Fruit fly (Drosophila melanogaster) whole organism, embryonic: Measurements from ENCODE around the gene CG42759.
A peak's percentile ranks its signal among the peaks of the same experiment; 100 is the strongest.

Experiments
- B-H1 ChIP-seq: fragments of 200-800 bp; sonication (Bioruptor generic); IDR thresholded peaks from 3 replicates; pipeline ENCODE4 v1.3.6; 2022; ENCODE audit warnings: missing biosample characterization, missing genetic modification characterization
- BEAF-32 ChIP-seq: fragments of 200-800 bp; sonication (Bioruptor generic); optimal IDR thresholded peaks from 3 replicates; lab custom pipeline; 2017; ENCODE audit warnings: missing biosample characterization, missing genetic modification characterization, mild to moderate bottlenecking, moderate library complexity, missing genetic modification reagents
- Bgb ChIP-seq: fragments of 200-800 bp; sonication (Bioruptor generic); IDR thresholded peaks from 2 replicates; pipeline ENCODE4 v1.3.6; 2022; ENCODE audit warnings: missing biosample characterization, missing genetic modification characterization; ENCODE audit not compliant: partially characterized antibody
- CG10565 ChIP-seq: fragments of 200-800 bp; sonication (Bioruptor generic); optimal IDR thresholded peaks from 3 replicates; lab custom pipeline; 2016; ENCODE audit warnings: missing biosample characterization, mild to moderate bottlenecking, missing genetic modification characterization
- CG11695 ChIP-seq: fragments of 200-800 bp; sonication (Bioruptor generic); IDR thresholded peaks from 3 replicates; pipeline ENCODE4 v1.3.6; 2022; ENCODE audit warnings: missing biosample characterization, missing genetic modification characterization
- CG13894 ChIP-seq: fragments of 200-800 bp; sonication (Bioruptor generic); optimal IDR thresholded peaks from 3 replicates; lab custom pipeline; 2018; ENCODE audit warnings: missing biosample characterization, mild to moderate bottlenecking, missing genetic modification characterization, moderate library complexity
- CG1647 ChIP-seq: fragments of 200-800 bp; sonication (Bioruptor generic); optimal IDR thresholded peaks from 3 replicates; lab custom pipeline; 2016; ENCODE audit warnings: missing biosample characterization, missing genetic modification characterization
- CG17361 ChIP-seq: fragments of 200-800 bp; sonication (Bioruptor generic); IDR thresholded peaks from 3 replicates; pipeline ENCODE4 v1.3.6; 2022; ENCODE audit warnings: missing biosample characterization, missing genetic modification characterization
- CG17612 ChIP-seq: fragments of 200-800 bp; sonication (Bioruptor generic); IDR thresholded peaks from 2 replicates; pipeline ENCODE4 v1.3.6; 2022; ENCODE audit warnings: missing biosample characterization, missing genetic modification characterization
- CG2116 ChIP-seq: fragments of 200-800 bp; sonication (Bioruptor generic); optimal IDR thresholded peaks from 3 replicates; lab custom pipeline; 2018; ENCODE audit warnings: missing biosample characterization, mild to moderate bottlenecking, missing genetic modification characterization
- CG2120 ChIP-seq: fragments of 200-800 bp; sonication (Bioruptor generic); optimal IDR thresholded peaks from 3 replicates; lab custom pipeline; 2016; ENCODE audit warnings: missing biosample characterization, missing genetic modification characterization
- CG30431 ChIP-seq: fragments of 200-800 bp; sonication (Bioruptor generic); optimal IDR thresholded peaks from 2 replicates; lab custom pipeline; 2017; ENCODE audit warnings: missing biosample characterization, missing genetic modification characterization
- CG3163 ChIP-seq: fragments of 200-800 bp; sonication (Bioruptor generic); optimal IDR thresholded peaks from 3 replicates; lab custom pipeline; 2016; ENCODE audit warnings: missing biosample characterization, missing genetic modification characterization
- CG3838 ChIP-seq: fragments of 200-800 bp; sonication (Bioruptor generic); optimal IDR thresholded peaks from 3 replicates; lab custom pipeline; 2016; ENCODE audit warnings: missing biosample characterization, missing genetic modification characterization
- CG4360 ChIP-seq: fragments of 200-800 bp; sonication (Bioruptor generic); IDR thresholded peaks from 2 replicates; pipeline ENCODE4 v1.3.6; 2022; ENCODE audit warnings: missing biosample characterization, missing genetic modification characterization
- CG4820 ChIP-seq: fragments of 200-800 bp; sonication (Bioruptor generic); optimal IDR thresholded peaks from 3 replicates; lab custom pipeline; 2016; ENCODE audit warnings: missing biosample characterization, missing genetic modification characterization
- CG6791 ChIP-seq: fragments of 200-800 bp; sonication (Bioruptor generic); IDR thresholded peaks from 3 replicates; pipeline ENCODE4 v1.3.6; 2022; ENCODE audit warnings: missing biosample characterization, missing genetic modification characterization; ENCODE audit not compliant: partially characterized antibody
- CG7556 ChIP-seq: fragments of 200-800 bp; sonication (Bioruptor generic); optimal IDR thresholded peaks from 2 replicates; lab custom pipeline; 2017; ENCODE audit warnings: missing biosample characterization, mild to moderate bottlenecking, missing genetic modification characterization
- CG7839 ChIP-seq: fragments of 200-800 bp; sonication (Bioruptor generic); optimal IDR thresholded peaks from 3 replicates; lab custom pipeline; 2018; ENCODE audit warnings: missing biosample characterization, mild to moderate bottlenecking, missing genetic modification characterization, moderate library complexity
- CG7987 ChIP-seq: fragments of 200-800 bp; sonication (Bioruptor generic); optimal IDR thresholded peaks from 2 replicates; lab custom pipeline; 2018; ENCODE audit warnings: missing biosample characterization, mild to moderate bottlenecking, missing genetic modification characterization, moderate library complexity
- CG8765 ChIP-seq: fragments of 200-800 bp; sonication (Bioruptor generic); IDR thresholded peaks from 2 replicates; pipeline ENCODE4 v1.3.6; 2022; ENCODE audit warnings: missing biosample characterization, missing genetic modification characterization
- CG8924 ChIP-seq: fragments of 200-800 bp; optimal IDR thresholded peaks from 3 replicates; lab custom pipeline; 2019; ENCODE audit warnings: missing biosample characterization, mild to moderate bottlenecking, missing genetic modification characterization, moderate library complexity
- CG9797 ChIP-seq: fragments of 200-800 bp; sonication (Bioruptor generic); optimal IDR thresholded peaks from 3 replicates; lab custom pipeline; 2018; ENCODE audit warnings: missing biosample characterization, mild to moderate bottlenecking, missing genetic modification characterization
- CG9932 ChIP-seq: fragments of 200-800 bp; sonication (Bioruptor generic); IDR thresholded peaks from 2 replicates; pipeline ENCODE4 v1.3.6; 2022; ENCODE audit warnings: missing biosample characterization, missing genetic modification characterization
- Dad ChIP-seq: fragments of 200-800 bp; sonication (Bioruptor generic); optimal IDR thresholded peaks from 3 replicates; lab custom pipeline; 2016; ENCODE audit warnings: missing biosample characterization, missing genetic modification characterization
- Dp ChIP-seq: fragments of 200-800 bp; sonication (Bioruptor generic); optimal IDR thresholded peaks from 2 replicates; lab custom pipeline; 2018; ENCODE audit warnings: missing biosample characterization, mild to moderate bottlenecking, missing genetic modification characterization, moderate library complexity
- HLH3B ChIP-seq: fragments of 200-800 bp; sonication (Bioruptor generic); IDR thresholded peaks from 2 replicates; pipeline ENCODE4 v1.3.6; 2022; ENCODE audit warnings: missing biosample characterization, missing genetic modification characterization
- HLH4C ChIP-seq: fragments of 200-800 bp; sonication (Bioruptor generic); IDR thresholded peaks from 3 replicates; pipeline ENCODE4 v1.3.6; 2022; ENCODE audit warnings: missing biosample characterization, missing genetic modification characterization; ENCODE audit not compliant: partially characterized antibody
- HLH54F ChIP-seq: fragments of 200-800 bp; sonication (Bioruptor generic); optimal IDR thresholded peaks from 3 replicates; lab custom pipeline; 2016; ENCODE audit warnings: missing biosample characterization, missing genetic modification characterization
- Hr39 ChIP-seq: fragments of >200 bp; optimal IDR thresholded peaks from 2 replicates; lab custom pipeline; 2017
- Kr ChIP-seq: fragments of 200-800 bp; sonication (Bioruptor generic); optimal IDR thresholded peaks from 2 replicates; lab custom pipeline; 2017; ENCODE audit warnings: missing biosample characterization, mild to moderate bottlenecking, missing genetic modification characterization
- Myb ChIP-seq: fragments of 200-800 bp; sonication (Bioruptor generic); optimal IDR thresholded peaks from 2 replicates; lab custom pipeline; 2016; ENCODE audit warnings: missing biosample characterization, missing genetic modification characterization
- Poxn ChIP-seq: fragments of 200-800 bp; sonication (Bioruptor generic); IDR thresholded peaks from 2 replicates; pipeline ENCODE4 v1.3.6; 2022; ENCODE audit warnings: missing biosample characterization, missing genetic modification characterization
- Ravus ChIP-seq: fragments of 200-800 bp; sonication (Bioruptor generic); IDR thresholded peaks from 2 replicates; pipeline ENCODE4 v1.3.6; 2022; ENCODE audit warnings: missing biosample characterization, missing genetic modification characterization
- YL-1 ChIP-seq: fragments of 200-800 bp; sonication (Bioruptor generic); optimal IDR thresholded peaks from 3 replicates; lab custom pipeline; 2017; ENCODE audit warnings: missing biosample characterization, mild to moderate bottlenecking, missing genetic modification characterization
- ac ChIP-seq: fragments of 200-800 bp; sonication (Bioruptor generic); optimal IDR thresholded peaks from 3 replicates; lab custom pipeline; 2017; ENCODE audit warnings: missing biosample characterization, mild to moderate bottlenecking, missing genetic modification characterization
- crp ChIP-seq, 2 experiments: fragments of 200-800 bp; sonication (Bioruptor generic); optimal IDR thresholded peaks; 2 replicates in 1 of 2; 3 replicates in 1 of 2; lab custom pipeline; 2017; ENCODE audit warnings: missing biosample characterization in 2 of 2, missing genetic modification characterization in 2 of 2, mild to moderate bottlenecking in 1 of 2, moderate library complexity in 1 of 2
- fd96Cb ChIP-seq: fragments of 200-800 bp; sonication (Bioruptor generic); optimal IDR thresholded peaks from 2 replicates; lab custom pipeline; 2018; ENCODE audit warnings: missing biosample characterization, mild to moderate bottlenecking, missing genetic modification characterization, moderate library complexity
- hbn ChIP-seq: fragments of 200-800 bp; sonication (Bioruptor generic); IDR thresholded peaks from 2 replicates; pipeline ENCODE4 v1.3.6; 2022; ENCODE audit warnings: missing biosample characterization, missing genetic modification characterization; ENCODE audit not compliant: partially characterized antibody
- inv ChIP-seq: fragments of 200-800 bp; sonication (Bioruptor generic); IDR thresholded peaks from 2 replicates; pipeline ENCODE4 v1.3.6; 2022; ENCODE audit warnings: missing biosample characterization, missing genetic modification characterization; ENCODE audit not compliant: partially characterized antibody
- mld ChIP-seq: fragments of 200-800 bp; sonication (Bioruptor generic); IDR thresholded peaks from 3 replicates; pipeline ENCODE4 v1.3.6; 2022; ENCODE audit warnings: missing biosample characterization, missing genetic modification characterization; ENCODE audit not compliant: partially characterized antibody
- nmo ChIP-seq: fragments of 200-800 bp; sonication (Bioruptor generic); optimal IDR thresholded peaks from 2 replicates; lab custom pipeline; 2018; ENCODE audit warnings: missing biosample characterization, mild to moderate bottlenecking, missing genetic modification characterization, moderate library complexity
- onecut ChIP-seq: fragments of 200-800 bp; sonication (Bioruptor generic); IDR thresholded peaks from 2 replicates; pipeline ENCODE4 v1.3.6; 2022; ENCODE audit warnings: missing biosample characterization, missing genetic modification characterization
- pan ChIP-seq, 4 experiments: fragments of >200 bp in 3 of 4; fragments of 200-800 bp in 1 of 4; sonication (Bioruptor generic) in 1 of 4; optimal IDR thresholded peaks in 3 of 4; IDR thresholded peaks in 1 of 4; 2 replicates each; pipeline versions ENCODE4 v1.3.6 to Lab custom; 2017 to 2022; ENCODE audit warnings: missing biosample characterization in 2 of 4, missing genetic modification characterization in 2 of 4, mixed read lengths in 1 of 4
- pfk ChIP-seq: fragments of 200-800 bp; sonication (Bioruptor generic); optimal IDR thresholded peaks from 2 replicates; lab custom pipeline; 2018; ENCODE audit warnings: missing biosample characterization, mild to moderate bottlenecking, missing genetic modification characterization, moderate library complexity
- ranshi ChIP-seq: fragments of 200-800 bp; sonication (Bioruptor generic); IDR thresholded peaks from 2 replicates; pipeline ENCODE4 v1.3.6; 2022; ENCODE audit warnings: missing biosample characterization, missing genetic modification characterization
- ro ChIP-seq: fragments of 200-800 bp; sonication (Bioruptor generic); IDR thresholded peaks from 2 replicates; pipeline ENCODE4 v1.3.6; 2022; ENCODE audit warnings: missing biosample characterization, missing genetic modification characterization
- so ChIP-seq: fragments of 200-800 bp; sonication (Bioruptor generic); IDR thresholded peaks from 3 replicates; pipeline ENCODE4 v1.3.6; 2022; ENCODE audit warnings: missing biosample characterization, missing genetic modification characterization
- stwl ChIP-seq: fragments of 200-800 bp; sonication (Bioruptor generic); optimal IDR thresholded peaks from 3 replicates; lab custom pipeline; 2018; ENCODE audit warnings: missing biosample characterization, mild to moderate bottlenecking, missing genetic modification characterization, moderate library complexity
- toy ChIP-seq: fragments of 200-800 bp; sonication (Bioruptor generic); IDR thresholded peaks from 2 replicates; pipeline ENCODE4 v1.3.6; 2022; ENCODE audit warnings: missing biosample characterization, missing genetic modification characterization
- wdn ChIP-seq: fragments of 200-800 bp; sonication (Bioruptor generic); IDR thresholded peaks from 2 replicates; pipeline ENCODE4 v1.3.6; 2022; ENCODE audit warnings: missing biosample characterization, missing genetic modification characterization

The CG42759 gene

dm6 chr3R:10161163-10161562 is 18.3 kb downstream of the CG42759 start, which contains the start of gene CG6254 (continued):
- TF ChIP-seq HLH3B (GFP tag; lab: Robert Waterston, UW), result no peak
- TF ChIP-seq YL-1 (GFP tag; lab: Kevin White, UChicago), result peak; percentile 46
- TF ChIP-seq CG9797 (GFP tag; lab: Kevin White, UChicago), result no peak
- no peak for TF ChIP-seq CG1647 (GFP tag; lab: Kevin White, UChicago)
- TF ChIP-seq CG6791 (GFP tag; lab: Robert Waterston, UW), result peak; percentile 47; the same call in 1 of the 3 replicates
- no peak for TF ChIP-seq Poxn (GFP tag; lab: Robert Waterston, UW)
- TF ChIP-seq Kr, result no peak
- peak; percentile 76 for TF ChIP-seq CG9932 (GFP tag; lab: Robert Waterston, UW)
- no peak for TF ChIP-seq CG30431 (GFP tag; lab: Kevin White, UChicago)
- TF ChIP-seq CG7839 (tag; lab: Kevin White, UChicago), result no peak
- no peak for TF ChIP-seq toy
- no peak for TF ChIP-seq CG4820
- TF ChIP-seq Hr39, result no peak
- no peak for TF ChIP-seq CG10565 (GFP tag; lab: Kevin White, UChicago)
- peak; percentile 23 for TF ChIP-seq Dp (GFP tag; lab: Kevin White, UChicago)
- no peak for TF ChIP-seq ro (GFP tag; lab: Robert Waterston, UW)
- TF ChIP-seq CG3838 (GFP tag; lab: Kevin White, UChicago), result no peak
- no peak for TF ChIP-seq CG13894 (tag; lab: Kevin White, UChicago)
- TF ChIP-seq CG17612 (GFP tag; lab: Robert Waterston, UW), result no peak
- peak; percentile 15 for TF ChIP-seq CG3163 (GFP tag; lab: Kevin White, UChicago)
- TF ChIP-seq mld, result no peak
- TF ChIP-seq pfk, result no peak
- peak; percentile 66 for TF ChIP-seq Bgb (GFP tag; lab: Robert Waterston, UW)
- peak; percentile 54 for TF ChIP-seq CG2116 (GFP tag; lab: Kevin White, UChicago)
- TF ChIP-seq wdn (GFP tag; lab: Robert Waterston, UW), result no peak
- no peak for TF ChIP-seq CG7987
- TF ChIP-seq CG8924, result no peak
- peak; percentile 22 for TF ChIP-seq fd96Cb (tag; lab: Kevin White, UChicago)
- peak; percentile 27 for TF ChIP-seq BEAF-32 (GFP tag; lab: Kevin White, UChicago)
- TF ChIP-seq ac (GFP tag; lab: Kevin White, UChicago), result no peak
- TF ChIP-seq hbn (GFP tag; lab: Robert Waterston, UW), result no peak
- peak; percentile 73 for TF ChIP-seq CG2120 (GFP tag; lab: Kevin White, UChicago)
- peak; percentile 28; the same call in 1 of the 2 replicates for TF ChIP-seq inv (GFP tag; lab: Robert Waterston, UW)
- peak; percentile 88 for TF ChIP-seq stwl
- TF ChIP-seq onecut (GFP tag; lab: Robert Waterston, UW), result no peak
- no peak for TF ChIP-seq Dad (GFP tag; lab: Kevin White, UChicago)
- no peak for TF ChIP-seq CG4360
- TF ChIP-seq B-H1, result no peak; the same call in 2 of the 3 replicates
- TF ChIP-seq CG7556 (GFP tag; lab: Kevin White, UChicago), result no peak
- no peak for TF ChIP-seq CG8765
- TF ChIP-seq nmo, result no peak
- TF ChIP-seq HLH54F (GFP tag; lab: Kevin White, UChicago), result peak; percentile 10
- no peak; the same call in 2 of the 3 replicates for TF ChIP-seq so (GFP tag; lab: Robert Waterston, UW)
- TF ChIP-seq crp (GFP tag; optimal IDR thresholded peaks at IDR 0.05; lab: Kevin White, UChicago), result no peak
- no peak; the same call in 1 of the 3 replicates for TF ChIP-seq HLH4C (GFP tag; lab: Robert Waterston, UW)
- no peak for TF ChIP-seq pan (optimal IDR thresholded peaks at IDR 0.05; lab: Kevin White, UChicago)
- TF ChIP-seq pan (GFP tag; optimal IDR thresholded peaks at IDR 0.05 in 1 of 2, IDR thresholded peaks at IDR 0.05 in 1 of 2), result peak in 1 of 2 experiments; percentile 22
- TF ChIP-seq CG17361, result no peak
- TF ChIP-seq ranshi, result no peak
- peak; percentile 93 for TF ChIP-seq Myb (GFP tag; lab: Kevin White, UChicago)
- no peak for TF ChIP-seq Ravus
- TF ChIP-seq CG11695 (GFP tag; lab: Robert Waterston, UW), result 0 out of 3 replicates have a peak, but pooled peaks have one; percentile 7
